Fruit fly (Drosophila melanogaster): ENCODE results near the gene Vha100-1.

DNA sequence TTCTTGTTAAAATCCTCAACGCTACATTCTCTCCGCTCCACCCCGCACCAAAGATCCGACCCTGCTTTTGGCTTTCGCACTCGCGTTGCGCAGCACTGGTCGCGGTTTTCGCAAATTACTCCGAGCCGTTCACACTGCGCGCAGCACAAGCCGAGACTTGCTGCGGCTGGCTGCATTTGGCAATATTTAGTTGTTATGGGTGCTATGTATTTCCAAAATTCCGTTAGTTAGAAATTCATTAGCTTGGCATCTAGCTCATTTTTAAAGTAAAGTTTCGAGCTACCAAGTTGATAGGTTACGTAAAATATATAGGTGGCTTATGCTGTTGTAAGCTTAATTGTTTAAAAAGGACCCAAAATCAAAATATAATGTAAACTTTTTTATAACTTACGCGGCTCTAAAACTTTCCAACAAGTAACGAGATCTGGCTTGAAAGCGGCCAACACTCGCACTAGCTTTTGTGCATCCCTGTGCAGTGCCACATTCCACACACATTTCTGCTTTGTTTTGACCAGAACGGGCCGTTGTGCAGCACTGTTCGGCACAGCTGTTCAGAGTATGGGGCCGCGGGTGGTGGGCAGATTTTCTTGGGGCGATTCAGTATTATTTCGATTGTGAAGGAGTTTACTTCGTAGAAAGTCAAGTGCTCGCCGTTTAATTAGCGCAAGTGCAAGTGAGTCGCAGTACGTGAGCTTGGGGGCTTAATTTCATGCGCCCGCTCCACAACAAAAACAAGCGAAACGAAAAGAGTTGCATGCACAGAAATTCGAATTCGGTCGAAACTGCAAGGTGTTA is 8.0 kb upstream of the Vha100-1 start, which contains the start of the genes yem and Ctl2:
- TF ChIP-seq CG11617 (GFP tag; optimal IDR thresholded peaks at IDR 0.05) (peak; percentile 76), CG7101 (tag; optimal IDR thresholded peaks at IDR 0.05) (peak; percentile 70), cnc (optimal IDR thresholded peaks at IDR 0.05) (no peak), pad (GFP tag; optimal IDR thresholded peaks at IDR 0.05) (peak; percentile 66), kay (GFP tag; ENCODE audit: borderline replicate concordance) (no peak), tj (GFP tag; optimal IDR thresholded peaks at IDR 0.05) (peak; percentile 95), ovo (GFP tag; optimal IDR thresholded peaks at IDR 0.05) (peak; percentile 68), CG5204 (GFP tag; optimal IDR thresholded peaks at IDR 0.05) (no peak), CG1620 (GFP tag; optimal IDR thresholded peaks at IDR 0.05) (peak; percentile 76), CG12768 (GFP tag; optimal IDR thresholded peaks at IDR 0.05) (peak; percentile 59), CG14711 (tag; optimal IDR thresholded peaks at IDR 0.05) (peak; percentile 30), cic (GFP tag; optimal IDR thresholded peaks at IDR 0.05) (peak; percentile 65), Clk (GFP tag; optimal IDR thresholded peaks at IDR 0.05) (peak; percentile 88), CG33017 (tag; optimal IDR thresholded peaks at IDR 0.05) (peak; percentile 45)
